Worm (Caenorhabditis elegans) whole organism, L1 larva: Measurements from ENCODE around the gene Y55F3AR.2.

Experiments
- F16B12.6 ChIP-seq: fragments of 150-350 bp; optimal IDR thresholded peaks from 2 replicates; lab custom pipeline; 2014; ENCODE audit warnings: missing biosample characterization, missing genetic modification characterization
- aly-2 ChIP-seq: fragments of 150-350 bp; optimal IDR thresholded peaks from 2 replicates; lab custom pipeline; 2014; ENCODE audit warnings: missing biosample characterization, missing genetic modification characterization
- ama-1 ChIP-seq: fragments of 150-350 bp; optimal IDR thresholded peaks from 2 replicates; lab custom pipeline; 2014
- blmp-1 ChIP-seq: fragments of 150-350 bp; optimal IDR thresholded peaks from 2 replicates; lab custom pipeline; 2014; ENCODE audit warnings: missing biosample characterization, missing genetic modification characterization
- ceh-8 ChIP-seq: fragments of 200-800 bp; sonication (Bioruptor generic); optimal IDR thresholded peaks from 2 replicates; lab custom pipeline; 2018; ENCODE audit warnings: mild to moderate bottlenecking, missing genetic modification characterization, moderate library complexity, missing compliant biosample characterization
- dpl-1 ChIP-seq, 3 experiments: fragments of 150-350 bp in 2 of 3; sonication (generic microtip) in 1 of 3; optimal IDR thresholded peaks; 2 replicates each; lab custom pipeline; 2014 to 2017; ENCODE audit warnings: missing biosample characterization in 3 of 3, missing genetic modification characterization in 3 of 3, missing genetic modification reagents in 3 of 3
- dsc-1 ChIP-seq: sonication (generic microtip); optimal IDR thresholded peaks from 2 replicates; lab custom pipeline; 2016; ENCODE audit warnings: mild to moderate bottlenecking, missing genetic modification characterization, missing compliant biosample characterization
- efl-1 ChIP-seq, 4 experiments: fragments of 150-350 bp; optimal IDR thresholded peaks in 3 of 4; peaks in 1 of 4; 1 replicate in 1 of 4; 2 replicates in 3 of 4; lab custom pipeline; 2014; ENCODE audit warnings: missing biosample characterization in 2 of 4, missing genetic modification characterization in 2 of 4, missing genetic modification reagents in 2 of 4
- egl-27 ChIP-seq, 2 experiments: fragments of 150-350 bp in 1 of 2; sonication (generic microtip); optimal IDR thresholded peaks; 3 replicates each; lab custom pipeline; 2017 to 2018; ENCODE audit warnings: missing biosample characterization in 2 of 2, missing genetic modification characterization in 2 of 2, missing genetic modification reagents in 2 of 2
- elt-2 ChIP-seq: sonication (generic microtip); optimal IDR thresholded peaks from 2 replicates; lab custom pipeline; 2016; ENCODE audit warnings: missing genetic modification characterization, mild to moderate bottlenecking, inconsistent platforms, missing compliant biosample characterization, missing genetic modification reagents
- fkh-10 ChIP-seq: sonication (generic microtip); optimal IDR thresholded peaks from 2 replicates; lab custom pipeline; 2017; ENCODE audit warnings: missing biosample characterization, missing genetic modification reagents, missing genetic modification characterization
- fkh-4 ChIP-seq: sonication (generic microtip); optimal IDR thresholded peaks from 2 replicates; lab custom pipeline; 2016; ENCODE audit warnings: missing compliant biosample characterization, missing genetic modification characterization, borderline replicate concordance
- fkh-8 ChIP-seq: sonication (generic microtip); optimal IDR thresholded peaks from 2 replicates; lab custom pipeline; 2016; ENCODE audit warnings: mild to moderate bottlenecking, missing genetic modification characterization, missing compliant biosample characterization
- fos-1 ChIP-seq: fragments of 150-350 bp; optimal IDR thresholded peaks from 2 replicates; lab custom pipeline; 2014; ENCODE audit warnings: missing biosample characterization, missing genetic modification characterization
- grh-1 ChIP-seq: fragments of 200-800 bp; sonication (Bioruptor generic); IDR thresholded peaks from 2 replicates; pipeline ENCODE4 v1.3.6; 2022; ENCODE audit warnings: missing genetic modification reagents, missing genetic modification characterization, missing compliant biosample characterization
- hlh-4 ChIP-seq: sonication (generic microtip); optimal IDR thresholded peaks from 2 replicates; lab custom pipeline; 2016; ENCODE audit warnings: mild to moderate bottlenecking, missing genetic modification characterization, missing compliant biosample characterization
- hpl-2 ChIP-seq: fragments of 150-350 bp; optimal IDR thresholded peaks from 2 replicates; lab custom pipeline; 2014; ENCODE audit warnings: missing biosample characterization, missing genetic modification reagents, missing genetic modification characterization
- irx-1 ChIP-seq: sonication (generic microtip); optimal IDR thresholded peaks from 2 replicates; lab custom pipeline; 2016; ENCODE audit warnings: missing genetic modification characterization, missing compliant biosample characterization
- jun-1 ChIP-seq: fragments of 150-350 bp; optimal IDR thresholded peaks from 2 replicates; lab custom pipeline; 2014; ENCODE audit warnings: missing biosample characterization, missing genetic modification reagents, missing genetic modification characterization
- lin-13 ChIP-seq: fragments of 150-350 bp; optimal IDR thresholded peaks from 2 replicates; lab custom pipeline; 2014; ENCODE audit warnings: missing biosample characterization, missing genetic modification reagents, missing genetic modification characterization
- lin-14 ChIP-seq: fragments of 200-800 bp; sonication (Bioruptor generic); optimal IDR thresholded peaks from 2 replicates; lab custom pipeline; 2018; ENCODE audit warnings: mild to moderate bottlenecking, missing genetic modification characterization, moderate library complexity, missing compliant biosample characterization
- lin-35 ChIP-seq, 2 experiments: fragments of 150-350 bp; optimal IDR thresholded peaks; 2 replicates each; lab custom pipeline; 2014; ENCODE audit warnings: missing biosample characterization in 2 of 2, missing genetic modification characterization in 2 of 2, missing genetic modification reagents in 2 of 2
- lin-39 ChIP-seq: fragments of 150-350 bp; optimal IDR thresholded peaks from 2 replicates; lab custom pipeline; 2014; ENCODE audit warnings: missing biosample characterization, missing genetic modification reagents, missing genetic modification characterization
- lir-3 ChIP-seq: sonication (generic microtip); optimal IDR thresholded peaks from 2 replicates; lab custom pipeline; 2016; ENCODE audit warnings: mild to moderate bottlenecking, missing genetic modification characterization, moderate library complexity, missing compliant biosample characterization; ENCODE audit not compliant: poor library complexity
- mab-9 ChIP-seq: fragments of 200-800 bp; sonication (Bioruptor generic); IDR thresholded peaks from 2 replicates; pipeline ENCODE4 v1.3.6; 2022; ENCODE audit warnings: missing genetic modification reagents, missing genetic modification characterization, missing compliant biosample characterization
- mdl-1 ChIP-seq, 2 experiments: fragments of 150-350 bp; optimal IDR thresholded peaks; 2 replicates each; lab custom pipeline; 2014 to 2017; ENCODE audit warnings: missing biosample characterization in 2 of 2, missing genetic modification characterization in 2 of 2, inconsistent platforms in 1 of 2
- nhr-19 ChIP-seq: fragments of 200-800 bp; sonication (Bioruptor generic); conservative IDR thresholded peaks from 2 replicates; pipeline ENCODE4 v1.3.6; 2022; ENCODE audit warnings: missing genetic modification characterization, missing compliant biosample characterization
- nhr-20 ChIP-seq: sonication (generic microtip); optimal IDR thresholded peaks from 2 replicates; lab custom pipeline; 2016; ENCODE audit warnings: mild to moderate bottlenecking, missing genetic modification characterization, missing compliant biosample characterization
- nhr-237 ChIP-seq: fragments of 150-350 bp; optimal IDR thresholded peaks from 2 replicates; lab custom pipeline; 2014; ENCODE audit warnings: missing biosample characterization, missing genetic modification characterization
- nhr-28 ChIP-seq: fragments of 150-350 bp; optimal IDR thresholded peaks from 2 replicates; lab custom pipeline; 2014; ENCODE audit warnings: missing biosample characterization, missing genetic modification characterization
- nhr-47 ChIP-seq: sonication (generic microtip); optimal IDR thresholded peaks from 2 replicates; lab custom pipeline; 2016; ENCODE audit warnings: mild to moderate bottlenecking, missing genetic modification characterization, moderate library complexity, missing compliant biosample characterization
- nhr-76 ChIP-seq: sonication (generic microtip); optimal IDR thresholded peaks from 2 replicates; lab custom pipeline; 2017; ENCODE audit warnings: missing biosample characterization, missing genetic modification characterization
- nhr-77 ChIP-seq: fragments of 150-350 bp; optimal IDR thresholded peaks from 2 replicates; lab custom pipeline; 2014; ENCODE audit warnings: missing biosample characterization, missing genetic modification characterization
- nhr-85 ChIP-seq: sonication (generic microtip); peaks from one replicate; lab custom pipeline; 2016; ENCODE audit warnings: missing genetic modification characterization, inconsistent platforms, missing compliant biosample characterization
- nhr-90 ChIP-seq: sonication (generic microtip); optimal IDR thresholded peaks from 2 replicates; lab custom pipeline; 2016; ENCODE audit warnings: mild to moderate bottlenecking, missing genetic modification characterization, missing compliant biosample characterization; ENCODE audit not compliant: poor library complexity
- pqm-1 ChIP-seq: sonication (generic microtip); optimal IDR thresholded peaks from 3 replicates; lab custom pipeline; 2017; ENCODE audit warnings: missing biosample characterization, missing genetic modification characterization
- skn-1 ChIP-seq: fragments of 150-350 bp; optimal IDR thresholded peaks from 2 replicates; lab custom pipeline; 2014; ENCODE audit warnings: missing biosample characterization, missing genetic modification characterization
- snpc-4 ChIP-seq: fragments of 150-350 bp; optimal IDR thresholded peaks from 2 replicates; lab custom pipeline; 2014; ENCODE audit warnings: missing biosample characterization, missing genetic modification characterization
- snu-23 ChIP-seq: sonication (generic microtip); optimal IDR thresholded peaks from 2 replicates; lab custom pipeline; 2016; ENCODE audit warnings: missing genetic modification characterization, missing compliant biosample characterization
- sox-4 ChIP-seq: sonication (generic microtip); optimal IDR thresholded peaks from 2 replicates; lab custom pipeline; 2016; ENCODE audit warnings: missing genetic modification characterization, missing compliant biosample characterization
- swsn-7 ChIP-seq: sonication (generic microtip); optimal IDR thresholded peaks from 2 replicates; lab custom pipeline; 2016; ENCODE audit warnings: missing genetic modification characterization, missing compliant biosample characterization
- tbx-2 ChIP-seq: sonication (generic microtip); optimal IDR thresholded peaks from 2 replicates; lab custom pipeline; 2016; ENCODE audit warnings: missing genetic modification characterization, missing compliant biosample characterization
- unc-130 ChIP-seq: fragments of 150-350 bp; optimal IDR thresholded peaks from 2 replicates; lab custom pipeline; 2017; ENCODE audit warnings: missing biosample characterization, missing genetic modification characterization, inconsistent platforms
- unc-62 ChIP-seq: fragments of 150-350 bp; optimal IDR thresholded peaks from 2 replicates; lab custom pipeline; 2014; ENCODE audit warnings: missing biosample characterization, missing genetic modification reagents, missing genetic modification characterization
- unc-86 ChIP-seq: sonication (generic microtip); optimal IDR thresholded peaks from 2 replicates; lab custom pipeline; 2016; ENCODE audit warnings: missing genetic modification characterization, missing compliant biosample characterization
- unc-98 ChIP-seq: fragments of 200-800 bp; sonication (Bioruptor generic); IDR thresholded peaks from 2 replicates; pipeline ENCODE4 v1.3.6; 2022; ENCODE audit warnings: missing genetic modification characterization, missing compliant biosample characterization
- vab-15 ChIP-seq: sonication (generic microtip); optimal IDR thresholded peaks from 2 replicates; lab custom pipeline; 2017; ENCODE audit warnings: missing genotype, mild to moderate bottlenecking, missing genetic modification characterization, missing compliant biosample characterization
- xbp-1 ChIP-seq: sonication (generic microtip); optimal IDR thresholded peaks from 2 replicates; lab custom pipeline; 2016; ENCODE audit warnings: missing genetic modification characterization, missing compliant biosample characterization
- zag-1 ChIP-seq: fragments of 150-350 bp; optimal IDR thresholded peaks from 2 replicates; lab custom pipeline; 2014; ENCODE audit warnings: missing biosample characterization, missing genetic modification characterization
- ztf-11 ChIP-seq, 2 experiments: sonication (generic microtip); optimal IDR thresholded peaks; 2 replicates each; lab custom pipeline; 2016 to 2017; ENCODE audit warnings: missing genetic modification characterization in 2 of 2, missing biosample characterization in 1 of 2, missing compliant biosample characterization in 1 of 2

Gene Y55F3AR.2

DNA sequence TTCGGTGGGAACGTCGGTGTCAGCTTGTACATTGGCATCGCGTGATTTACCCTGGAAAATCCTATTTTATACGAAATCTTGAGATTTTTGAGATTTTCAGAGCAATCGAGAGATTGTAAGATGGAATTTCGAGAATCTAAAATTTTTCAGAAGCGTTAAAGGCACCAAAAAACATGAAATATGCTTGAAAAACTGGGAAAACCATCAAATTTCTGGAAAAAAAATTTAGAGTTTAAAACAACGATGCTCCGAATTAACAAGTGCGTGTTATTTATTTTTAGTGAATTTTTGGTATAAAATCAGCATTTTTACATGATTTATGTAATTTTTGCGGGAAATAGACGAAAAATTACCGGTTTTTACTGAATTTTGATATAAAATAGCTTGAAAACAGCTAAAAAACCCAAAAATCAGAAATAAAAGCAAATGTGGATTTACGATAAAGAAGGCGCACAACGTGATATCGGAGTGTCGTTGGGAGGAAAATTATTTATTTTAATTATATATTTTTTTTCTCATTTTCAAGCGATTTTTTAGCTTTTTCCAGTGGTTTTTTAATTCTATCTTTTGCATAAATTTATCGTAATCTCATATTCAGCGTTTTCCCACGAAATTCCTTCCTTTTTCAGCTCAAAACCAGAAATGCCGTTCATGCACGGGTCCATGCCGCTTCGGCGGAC, 37.9 kb upstream of the Y55F3AR.2 start, which contains the start of the genes Y55F3AM.13 and mrps-25 (continued):
- TF ChIP-seq F16B12.6 (no peak), nhr-85 (tag; lab: Kevin White, UChicago) (peak; percentile 40), snpc-4 (tag; lab: Kevin White, UChicago) (peak; percentile 21), vab-15 (tag; lab: Kevin White, UChicago) (no peak), xbp-1 (tag; lab: Kevin White, UChicago) (peak; percentile 75), ztf-11 (tag; optimal IDR thresholded peaks at IDR 0.05; lab: Kevin White, UChicago) (no peak), blmp-1 (tag; lab: Kevin White, UChicago) (no peak), fos-1 (tag; lab: Kevin White, UChicago) (no peak), swsn-7 (tag; lab: Kevin White, UChicago) (peak; percentile 65), nhr-20 (peak; percentile 37), grh-1 (GFP tag; lab: Robert Waterston, UW) (no peak), skn-1 (tag; lab: Kevin White, UChicago) (peak; percentile 29), snu-23 (GFP tag; lab: Kevin White, UChicago) (peak; percentile 71), aly-2 (no peak), ama-1 (lab: Kevin White, UChicago) (no peak), nhr-28 (no peak), egl-27 (tag; optimal IDR thresholded peaks at IDR 0.05; lab: Kevin White, UChicago) (no peak), fkh-8 (peak; percentile 37), unc-98 (GFP tag; lab: Robert Waterston, UW) (no peak), efl-1 (optimal IDR thresholded peaks at IDR 0.05; lab: Kevin White, UChicago) (peak; percentile 45 to 59), efl-1 (GFP tag; optimal IDR thresholded peaks at IDR 0.05 in 1 of 2; lab: Kevin White, UChicago) (peak; percentile 58 to 93), nhr-90 (peak; percentile 28), nhr-47 (peak; percentile 77), dpl-1 (GFP tag; optimal IDR thresholded peaks at IDR 0.05; lab: Kevin White, UChicago) (peak; percentile 27 to 57 (median 48)), lin-13 (GFP tag; lab: Kevin White, UChicago) (no peak), dsc-1 (tag; lab: Kevin White, UChicago) (peak; percentile 63), unc-130 (tag; lab: Kevin White, UChicago) (no peak), unc-86 (tag; lab: Kevin White, UChicago) (peak; percentile 16)

DNA sequence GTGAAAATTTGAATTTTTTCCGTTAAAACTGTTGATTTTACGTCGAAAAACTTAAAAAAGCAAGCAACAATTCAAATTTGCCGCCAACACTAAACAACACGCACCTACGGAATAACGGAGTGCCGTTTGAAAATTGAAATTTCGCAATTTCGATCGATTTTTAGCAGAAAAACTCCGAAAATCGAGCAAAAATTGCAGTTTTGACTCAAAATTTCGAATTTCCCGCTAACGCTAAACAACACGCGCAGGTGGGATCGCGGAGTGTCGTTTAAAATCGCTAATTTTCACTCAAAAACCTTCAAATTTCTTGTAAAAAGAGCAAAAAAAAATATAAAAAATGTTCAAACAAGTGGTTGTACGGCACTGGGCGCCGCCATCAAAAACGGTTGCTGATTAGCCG, 35.8 kb upstream of the Y55F3AR.2 start:
- TF ChIP-seq unc-62 (no peak), lir-3 (tag; lab: Kevin White, UChicago) (no peak), egl-27 (tag; optimal IDR thresholded peaks at IDR 0.05; lab: Kevin White, UChicago) (no peak), hlh-4 (tag; lab: Kevin White, UChicago) (no peak), fkh-4 (tag; lab: Kevin White, UChicago) (no peak), tbx-2 (tag; lab: Kevin White, UChicago) (no peak), elt-2 (tag; lab: Kevin White, UChicago) (no peak), pqm-1 (no peak), zag-1 (tag; lab: Kevin White, UChicago) (no peak), nhr-76 (tag; lab: Kevin White, UChicago) (no peak), sox-4 (tag; lab: Kevin White, UChicago) (no peak), mab-9 (GFP tag; lab: Robert Waterston, UW) (no peak), vab-15 (tag; lab: Kevin White, UChicago) (no peak), irx-1 (tag; lab: Kevin White, UChicago) (no peak), xbp-1 (tag; lab: Kevin White, UChicago) (no peak), nhr-28 (no peak)

DNA sequence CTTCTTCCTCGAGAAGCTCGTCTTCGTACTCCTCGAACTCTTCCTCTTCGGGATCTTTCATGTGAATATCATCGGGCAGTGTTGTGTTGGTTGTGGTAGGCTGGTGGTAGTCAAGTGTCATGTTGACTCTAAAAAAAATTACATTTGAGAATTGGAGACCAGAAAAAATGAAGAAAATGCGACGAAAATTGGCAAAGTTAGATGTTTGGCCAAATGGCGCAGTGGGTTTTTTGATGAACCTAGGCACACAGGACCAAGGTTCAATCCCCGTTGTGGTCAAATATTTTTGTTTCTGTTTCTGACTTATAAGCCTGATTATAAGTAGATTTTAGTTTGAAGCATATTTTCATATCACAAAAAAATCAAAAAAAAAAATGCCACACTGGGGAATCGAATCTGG, 31.3 kb upstream of the Y55F3AR.2 start:
- TF ChIP-seq hpl-2 (GFP tag; lab: Kevin White, UChicago) (no peak), nhr-19 (GFP tag; lab: Robert Waterston, UW) (no peak), jun-1 (tag; lab: Kevin White, UChicago) (no peak), lin-14 (GFP tag; lab: Kevin White, UChicago) (no peak), irx-1 (tag; lab: Kevin White, UChicago) (no peak), nhr-237 (tag; lab: Kevin White, UChicago) (no peak), ztf-11 (tag; optimal IDR thresholded peaks at IDR 0.05; lab: Kevin White, UChicago) (no peak), mdl-1 (tag; optimal IDR thresholded peaks at IDR 0.05; lab: Kevin White, UChicago) (no peak), swsn-7 (tag; lab: Kevin White, UChicago) (no peak), fkh-10 (GFP tag; lab: Kevin White, UChicago) (no peak), sox-4 (tag; lab: Kevin White, UChicago) (no peak), ceh-8 (GFP tag; lab: Kevin White, UChicago) (no peak), lin-39 (no peak), fos-1 (tag; lab: Kevin White, UChicago) (no peak), nhr-77 (no peak), lin-35 (GFP tag; optimal IDR thresholded peaks at IDR 0.05; lab: Kevin White, UChicago) (no peak)
